Worm (Caenorhabditis elegans) whole organism, L4/young adult: ENCODE measurements around the gene fipr-17.

Source experiments
- W03F9.2 ChIP-seq: fragments of 150-350 bp; optimal IDR thresholded peaks from 2 replicates; lab custom pipeline; 2014; ENCODE audit warnings: missing biosample characterization, missing genetic modification characterization
- dao-5 ChIP-seq: sonication (generic microtip); optimal IDR thresholded peaks from 2 replicates; lab custom pipeline; 2016; ENCODE audit warnings: missing genotype, missing genetic modification characterization, moderate library complexity, missing compliant biosample characterization

DNA sequence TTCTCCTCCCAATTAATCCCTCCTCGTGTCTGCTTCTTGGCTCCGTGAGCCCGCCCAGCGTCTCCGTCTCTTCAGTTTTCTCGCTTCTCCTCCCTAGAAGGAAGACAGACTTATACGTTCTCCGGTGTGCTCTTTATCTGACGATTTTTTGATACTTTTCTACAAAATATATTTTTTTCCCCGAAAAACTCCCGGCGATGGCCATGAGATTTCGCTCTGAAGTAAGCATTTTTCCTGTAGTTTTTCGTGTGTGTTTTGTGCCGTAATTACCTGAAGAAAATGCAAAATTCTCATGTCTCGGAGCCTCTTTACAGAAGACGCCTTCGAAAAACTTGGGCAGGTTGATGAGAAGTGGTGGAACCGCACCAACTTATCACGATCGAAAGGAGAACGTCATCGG lies 29.2 kb upstream of the fipr-17 start, which contains the start of gene spat-2:
- TF ChIP-seq W03F9.2 (tag; lab: Kevin White, UChicago) = no peak
- no peak for TF ChIP-seq dao-5 (tag; lab: Kevin White, UChicago)
